Worm (Caenorhabditis elegans) whole organism, L2 larva: ENCODE results near the gene toe-2.
A peak's percentile ranks its signal among the peaks of the same experiment; 100 is the strongest.

Experiments used
- Y55F3AM.14 ChIP-seq: fragments of 200-800 bp; sonication (Bioruptor generic); optimal IDR thresholded peaks from 2 replicates; lab custom pipeline; 2018; ENCODE audit warnings: mild to moderate bottlenecking, missing genetic modification characterization, missing compliant biosample characterization
- ZK546.5 ChIP-seq: sonication (generic microtip); optimal IDR thresholded peaks from 2 replicates; lab custom pipeline; 2017; ENCODE audit warnings: missing biosample characterization, missing genetic modification characterization
- mdl-1 ChIP-seq, 2 experiments: fragments of 150-350 bp in 1 of 2; sonication (generic microtip) in 1 of 2; optimal IDR thresholded peaks; 2 replicates each; lab custom pipeline; 2017; ENCODE audit warnings: missing biosample characterization in 2 of 2, missing genetic modification characterization in 2 of 2
- nhr-11 ChIP-seq: fragments of 150-350 bp; optimal IDR thresholded peaks from 2 replicates; lab custom pipeline; 2014; ENCODE audit warnings: missing biosample characterization, missing genetic modification characterization
- nhr-23 ChIP-seq: fragments of 150-350 bp; optimal IDR thresholded peaks from 2 replicates; lab custom pipeline; 2014; ENCODE audit warnings: missing biosample characterization, missing genetic modification reagents, missing genetic modification characterization
- zag-1 ChIP-seq: fragments of 150-350 bp; optimal IDR thresholded peaks from 2 replicates; lab custom pipeline; 2014; ENCODE audit warnings: missing biosample characterization, missing genetic modification characterization

DNA sequence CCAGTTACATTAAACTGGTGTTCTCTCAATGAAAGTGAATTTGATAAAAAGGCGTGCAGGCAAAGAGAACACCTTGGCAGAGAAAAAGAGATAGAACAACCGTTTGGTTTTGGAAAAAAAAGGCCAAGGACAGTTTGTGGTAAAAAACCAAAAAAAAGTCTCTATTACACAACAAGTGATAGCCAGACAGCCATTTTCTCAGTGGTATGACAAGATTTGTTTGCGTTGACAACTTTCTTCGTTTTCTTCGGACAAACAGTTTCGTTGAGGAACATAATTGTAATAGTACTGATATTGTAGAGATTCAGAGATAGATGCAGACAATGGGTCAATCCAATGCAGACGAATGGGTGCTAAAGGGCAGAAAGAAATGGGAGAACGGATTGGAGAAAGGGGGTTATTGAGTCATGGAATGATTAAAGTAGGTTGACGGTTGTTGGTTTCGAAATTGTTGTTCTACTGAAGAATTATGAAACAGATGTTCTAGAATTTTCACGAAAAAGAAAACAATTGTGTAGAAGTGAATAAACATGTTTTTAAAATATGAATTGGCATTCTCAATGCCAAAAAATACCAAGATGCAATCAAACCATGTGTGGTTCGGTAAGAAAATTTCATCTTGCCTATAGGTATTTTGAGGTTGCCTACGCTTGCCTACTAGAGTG, 41.1 kb upstream of the toe-2 start:
- no peak for TF ChIP-seq zag-1
- TF ChIP-seq Y55F3AM.14 (GFP tag; lab: Kevin White, UChicago): peak; percentile 35
- TF ChIP-seq mdl-1 (tag; optimal IDR thresholded peaks at IDR 0.05; lab: Kevin White, UChicago): no peak
- TF ChIP-seq ZK546.5 (tag; lab: Kevin White, UChicago): no peak
- no peak for TF ChIP-seq nhr-23 (tag; lab: Kevin White, UChicago)
- TF ChIP-seq nhr-11 (tag; lab: Kevin White, UChicago): no peak
